Worm (Caenorhabditis elegans): Measurements from ENCODE around the gene T24C4.3.

T24C4.3 gene

ce11 chrIII:870555-870954 is 1.7 kb downstream of the T24C4.3 start:
- TF ChIP-seq nhr-11 (tag; optimal IDR thresholded peaks at IDR 0.05) (no peak), nhr-76 (tag; optimal IDR thresholded peaks at IDR 0.05) (no peak)

ce11 chrIII:869869-870268 is 2.4 kb downstream of the T24C4.3 start, which contains the start of gene T24C4.2:
Gene T24C4.2 (minus strand): TSS chrIII:869969.
- no peak for TF ChIP-seq unc-39 (tag; optimal IDR thresholded peaks at IDR 0.05)
- no peak for TF ChIP-seq snpc-4 (tag; optimal IDR thresholded peaks at IDR 0.05)
- TF ChIP-seq nhr-67 (tag; optimal IDR thresholded peaks at IDR 0.05) = no peak
- no peak for TF ChIP-seq egl-5 (tag; optimal IDR thresholded peaks at IDR 0.05)
- TF ChIP-seq ama-1 (optimal IDR thresholded peaks at IDR 0.05) = no peak

- no peak for TF ChIP-seq egl-27 (tag; optimal IDR thresholded peaks at IDR 0.05)
Measured at ce11 chrIII:868866-869265, 3.4 kb downstream of the T24C4.3 start.

- no peak for TF ChIP-seq snpc-4 (tag; optimal IDR thresholded peaks at IDR 0.05)
- no peak for TF ChIP-seq nhr-28 (tag; optimal IDR thresholded peaks at IDR 0.05)
- TF ChIP-seq nfya-1 (tag; optimal IDR thresholded peaks at IDR 0.05; ENCODE audit: insufficient read depth) = no peak
- TF ChIP-seq nhr-23 (tag; optimal IDR thresholded peaks at IDR 0.05) = no peak
- TF ChIP-seq nhr-237 (tag; optimal IDR thresholded peaks at IDR 0.05) = no peak
- no peak for TF ChIP-seq nhr-67 (tag; optimal IDR thresholded peaks at IDR 0.05)
- no peak for TF ChIP-seq lsy-12 (tag; optimal IDR thresholded peaks at IDR 0.05)
- no peak for TF ChIP-seq jun-1 (tag; optimal IDR thresholded peaks at IDR 0.05)
- no peak for TF ChIP-seq daf-12 (tag; optimal IDR thresholded peaks at IDR 0.05)
- TF ChIP-seq hmg-11 (tag; optimal IDR thresholded peaks at IDR 0.05) = peak; percentile 10
- TF ChIP-seq pha-4 (tag; optimal IDR thresholded peaks at IDR 0.05) = peak; percentile 88
- TF ChIP-seq nhr-12 (tag; optimal IDR thresholded peaks at IDR 0.05) = no peak
- no peak for TF ChIP-seq aly-2 (tag; optimal IDR thresholded peaks at IDR 0.05)
Measured at ce11 chrIII:861819-862356, 10.4 kb downstream of the T24C4.3 start, which contains the start of gene arx-4. Gene arx-4 (plus strand): TSS chrIII:862306.

ce11 chrIII:859898-860297 is 12.4 kb downstream of the T24C4.3 start, which contains the start of gene exos-4.2:
Gene exos-4.2 (plus strand): TSS chrIII:860198.
- no peak for TF ChIP-seq nhr-67 (tag; optimal IDR thresholded peaks at IDR 0.05)
- TF ChIP-seq ceh-9 (tag; optimal IDR thresholded peaks at IDR 0.05) = no peak
- TF ChIP-seq fkh-2 (tag; optimal IDR thresholded peaks at IDR 0.05) = no peak
- TF ChIP-seq nhr-11 (tag; optimal IDR thresholded peaks at IDR 0.05) = no peak
- TF ChIP-seq unc-62 (GFP tag; optimal IDR thresholded peaks at IDR 0.05) = no peak
- no peak for TF ChIP-seq egl-27 (tag; optimal IDR thresholded peaks at IDR 0.05)
- no peak for TF ChIP-seq elt-2 (tag; optimal IDR thresholded peaks at IDR 0.05)
- TF ChIP-seq nhr-237 (tag; optimal IDR thresholded peaks at IDR 0.05) = no peak
- TF ChIP-seq nhr-12 (tag; optimal IDR thresholded peaks at IDR 0.05) = no peak
- TF ChIP-seq skn-1 (tag; optimal IDR thresholded peaks at IDR 0.05) = no peak
- TF ChIP-seq elt-3 (tag; optimal IDR thresholded peaks at IDR 0.05) = no peak
- no peak for TF ChIP-seq unc-39 (tag; optimal IDR thresholded peaks at IDR 0.05)

ce11 chrIII:856908-857307 is 15.4 kb downstream of the T24C4.3 start:
- TF ChIP-seq ama-1 (optimal IDR thresholded peaks at IDR 0.05) (no peak), fkh-10 (GFP tag; optimal IDR thresholded peaks at IDR 0.05) (no peak), pqm-1 (tag; optimal IDR thresholded peaks at IDR 0.05) (no peak), nhr-76 (tag; optimal IDR thresholded peaks at IDR 0.05) (no peak), ztf-4 (tag; optimal IDR thresholded peaks at IDR 0.05) (no peak), jun-1 (tag; optimal IDR thresholded peaks at IDR 0.05) (no peak), mml-1 (tag; optimal IDR thresholded peaks at IDR 0.05) (no peak), skn-1 (tag; optimal IDR thresholded peaks at IDR 0.05) (no peak), ceh-28 (tag; optimal IDR thresholded peaks at IDR 0.05) (no peak), aly-2 (tag; optimal IDR thresholded peaks at IDR 0.05) (no peak), unc-39 (tag; optimal IDR thresholded peaks at IDR 0.05) (no peak), egl-5 (tag; optimal IDR thresholded peaks at IDR 0.05) (no peak), mdl-1 (tag; optimal IDR thresholded peaks at IDR 0.05) (no peak)

Measured in whole organism, L3 larva.